Fruit fly (Drosophila melanogaster) whole organism, prepupa: ENCODE data around the gene CG14855.

Source experiments
- CG1621 ChIP-seq: fragments of 200-800 bp; sonication (Bioruptor generic); optimal IDR thresholded peaks from 3 replicates; lab custom pipeline; 2018; ENCODE audit warnings: missing biosample characterization, mild to moderate bottlenecking, missing genetic modification characterization
- CG16779 ChIP-seq: fragments of 200-800 bp; sonication (Bioruptor generic); optimal IDR thresholded peaks from 3 replicates; lab custom pipeline; 2017; ENCODE audit warnings: missing biosample characterization, mild to moderate bottlenecking, missing genetic modification characterization
- CG6276 ChIP-seq: fragments of 200-800 bp; sonication (Bioruptor generic); optimal IDR thresholded peaks from 2 replicates; lab custom pipeline; 2017; ENCODE audit warnings: missing biosample characterization, mild to moderate bottlenecking, missing genetic modification characterization
- CG8319 ChIP-seq: fragments of 200-800 bp; sonication (Bioruptor generic); optimal IDR thresholded peaks from 3 replicates; lab custom pipeline; 2016; ENCODE audit warnings: missing biosample characterization, missing genetic modification characterization
- CG8632 ChIP-seq: fragments of 200-800 bp; sonication (Bioruptor generic); optimal IDR thresholded peaks from 3 replicates; lab custom pipeline; 2016; ENCODE audit warnings: missing biosample characterization, missing genetic modification characterization
- Hr4 ChIP-seq: fragments of 200-800 bp; sonication (Bioruptor generic); optimal IDR thresholded peaks from 3 replicates; lab custom pipeline; 2016; ENCODE audit warnings: missing biosample characterization, missing genetic modification characterization
- dac ChIP-seq: fragments of 200-800 bp; sonication (Bioruptor generic); optimal IDR thresholded peaks from 2 replicates; lab custom pipeline; 2017; ENCODE audit warnings: missing biosample characterization, mild to moderate bottlenecking, missing genetic modification characterization
- fkh ChIP-seq: fragments of 200-800 bp; sonication (Bioruptor generic); optimal IDR thresholded peaks from 3 replicates; lab custom pipeline; 2017; ENCODE audit warnings: missing biosample characterization, mild to moderate bottlenecking, missing genetic modification characterization, moderate library complexity
- net ChIP-seq: fragments of 200-800 bp; sonication (Bioruptor generic); optimal IDR thresholded peaks from 3 replicates; lab custom pipeline; 2016; ENCODE audit warnings: missing biosample characterization, missing genetic modification characterization
- svp ChIP-seq: fragments of 200-800 bp; sonication (Bioruptor generic); peaks from one replicate; lab custom pipeline; 2016; ENCODE audit warnings: missing biosample characterization, missing genetic modification characterization

dm6 chr3R:14763487-14763886 lies 32.6 kb upstream of the CG14855 start:
- TF ChIP-seq fkh (no peak), CG1621 (tag; lab: Kevin White, UChicago) (no peak), CG6276 (GFP tag; lab: Kevin White, UChicago) (no peak), svp (GFP tag; lab: Kevin White, UChicago) (no peak), CG16779 (tag; lab: Kevin White, UChicago) (no peak), CG8632 (GFP tag; lab: Kevin White, UChicago) (no peak), CG8319 (GFP tag; lab: Kevin White, UChicago) (no peak), net (GFP tag; lab: Kevin White, UChicago) (no peak), dac (no peak), Hr4 (GFP tag; lab: Kevin White, UChicago) (no peak)
